Worm (Caenorhabditis elegans) whole organism, late embryonic: Measurements from ENCODE around the gene nhr-98.

Source experiments
- C38D4.7 ChIP-seq: fragments of 200-800 bp; sonication (Bioruptor generic); optimal IDR thresholded peaks from 2 replicates; lab custom pipeline; 2018; ENCODE audit warnings: mild to moderate bottlenecking, missing genetic modification characterization, moderate library complexity, missing compliant biosample characterization
- F13H6.1 ChIP-seq: sonication (generic microtip); optimal IDR thresholded peaks from 2 replicates; lab custom pipeline; 2016; ENCODE audit warnings: missing genetic modification characterization, missing compliant biosample characterization
- K09A11.1 ChIP-seq: sonication (generic microtip); optimal IDR thresholded peaks from 2 replicates; lab custom pipeline; 2017; ENCODE audit warnings: antibody characterized with exemption, mild to moderate bottlenecking, missing genetic modification characterization, missing compliant biosample characterization; ENCODE audit not compliant: insufficient read depth
- ama-1 ChIP-seq: fragments of 150-350 bp; optimal IDR thresholded peaks from 2 replicates; lab custom pipeline; 2014
- ceh-14 ChIP-seq: sonication (generic microtip); optimal IDR thresholded peaks from 2 replicates; lab custom pipeline; 2016; ENCODE audit warnings: missing genotype, missing genetic modification characterization, missing compliant biosample characterization
- ceh-18 ChIP-seq: sonication (generic microtip); optimal IDR thresholded peaks from 2 replicates; lab custom pipeline; 2016; ENCODE audit warnings: missing genetic modification characterization, missing compliant biosample characterization
- ceh-2 ChIP-seq: sonication (generic microtip); optimal IDR thresholded peaks from 2 replicates; lab custom pipeline; 2016; ENCODE audit warnings: missing genotype, missing genetic modification characterization, missing compliant biosample characterization
- che-1 ChIP-seq: sonication (generic microtip); optimal IDR thresholded peaks from 2 replicates; lab custom pipeline; 2016; ENCODE audit warnings: mild to moderate bottlenecking, missing genetic modification characterization, missing compliant biosample characterization
- dve-1 ChIP-seq: sonication (generic microtip); optimal IDR thresholded peaks from 2 replicates; lab custom pipeline; 2017; ENCODE audit warnings: antibody characterized with exemption, mild to moderate bottlenecking, missing genetic modification characterization, missing compliant biosample characterization
- elt-4 ChIP-seq: sonication (generic microtip); optimal IDR thresholded peaks from 2 replicates; lab custom pipeline; 2016; ENCODE audit warnings: missing genetic modification characterization, missing compliant biosample characterization
- eyg-1 ChIP-seq: sonication (generic microtip); optimal IDR thresholded peaks from 2 replicates; lab custom pipeline; 2016; ENCODE audit warnings: missing genotype, missing genetic modification characterization, missing compliant biosample characterization
- lin-11 ChIP-seq: fragments of 200-800 bp; sonication (Bioruptor generic); optimal IDR thresholded peaks from 2 replicates; lab custom pipeline; 2018; ENCODE audit warnings: mild to moderate bottlenecking, missing genetic modification characterization, missing compliant biosample characterization
- sox-4 ChIP-seq: sonication (generic microtip); optimal IDR thresholded peaks from 2 replicates; lab custom pipeline; 2017; ENCODE audit warnings: mild to moderate bottlenecking, missing genetic modification characterization, inconsistent platforms, missing compliant biosample characterization

DNA sequence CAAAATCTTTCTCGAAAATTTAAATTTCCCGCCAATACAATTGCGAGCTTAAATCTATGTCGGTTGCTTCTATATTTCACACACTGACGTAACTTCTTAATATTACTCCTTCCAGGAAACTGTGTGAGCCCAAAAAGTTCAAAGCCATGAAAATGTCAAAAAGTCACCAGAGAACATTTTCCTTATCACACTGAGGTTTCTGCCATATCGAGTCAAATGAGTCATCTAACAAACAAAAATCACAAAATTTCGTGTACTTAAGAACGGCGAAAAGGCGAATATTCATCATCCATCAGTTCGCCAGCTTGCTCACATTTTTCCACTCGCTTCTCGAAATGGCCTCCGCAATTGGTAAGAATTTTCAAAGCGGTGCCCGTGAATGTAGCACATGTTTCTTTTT, 4.0 kb upstream of the nhr-98 start, which contains the start of gene M02H5.8:
- TF ChIP-seq C38D4.7 (GFP tag; lab: Kevin White, UChicago) (no peak), lin-11 (no peak), ceh-2 (tag; lab: Kevin White, UChicago) (no peak), F13H6.1 (no peak), ceh-18 (tag; lab: Kevin White, UChicago) (no peak), dve-1 (tag; lab: Kevin White, UChicago) (no peak), sox-4 (tag; lab: Kevin White, UChicago) (no peak), ceh-14 (tag; lab: Kevin White, UChicago) (no peak), eyg-1 (tag; lab: Kevin White, UChicago) (no peak), ama-1 (lab: Kevin White, UChicago) (no peak), K09A11.1 (no peak), elt-4 (tag; lab: Kevin White, UChicago) (no peak), che-1 (no peak)
